Worm (Caenorhabditis elegans) whole organism, L4 larva: Measurements from ENCODE around the gene dsb-3.

Experiments used
- duxl-1 ChIP-seq: sonication (generic microtip); optimal IDR thresholded peaks from 2 replicates; lab custom pipeline; 2016; ENCODE audit warnings: mild to moderate bottlenecking, missing genetic modification characterization, moderate library complexity, missing compliant biosample characterization; ENCODE audit not compliant: poor library complexity
- mdl-1 ChIP-seq, 2 experiments: fragments of 150-350 bp in 1 of 2; sonication (generic microtip) in 1 of 2; optimal IDR thresholded peaks; 2 replicates each; lab custom pipeline; 2014 to 2017; ENCODE audit warnings: missing biosample characterization in 2 of 2, missing genetic modification characterization in 2 of 2
- nhr-11 ChIP-seq: fragments of 150-350 bp; optimal IDR thresholded peaks from 2 replicates; lab custom pipeline; 2014; ENCODE audit warnings: missing biosample characterization, missing genetic modification characterization
- saeg-2 ChIP-seq: fragments of 200-800 bp; sonication (Bioruptor generic); IDR thresholded peaks from 2 replicates; pipeline ENCODE4 v1.3.6; 2022; ENCODE audit warnings: missing genetic modification reagents, missing genetic modification characterization, missing compliant biosample characterization
- snpc-4 ChIP-seq: fragments of 150-350 bp; optimal IDR thresholded peaks from 2 replicates; lab custom pipeline; 2014; ENCODE audit warnings: missing biosample characterization, missing genetic modification characterization
- unc-130 ChIP-seq: sonication (generic microtip); optimal IDR thresholded peaks from 2 replicates; lab custom pipeline; 2016; ENCODE audit warnings: missing genetic modification reagents, missing genetic modification characterization, missing compliant biosample characterization
- ztf-11 ChIP-seq: fragments of 150-350 bp; optimal IDR thresholded peaks from 2 replicates; lab custom pipeline; 2014; ENCODE audit warnings: missing biosample characterization, missing genetic modification characterization

DNA sequence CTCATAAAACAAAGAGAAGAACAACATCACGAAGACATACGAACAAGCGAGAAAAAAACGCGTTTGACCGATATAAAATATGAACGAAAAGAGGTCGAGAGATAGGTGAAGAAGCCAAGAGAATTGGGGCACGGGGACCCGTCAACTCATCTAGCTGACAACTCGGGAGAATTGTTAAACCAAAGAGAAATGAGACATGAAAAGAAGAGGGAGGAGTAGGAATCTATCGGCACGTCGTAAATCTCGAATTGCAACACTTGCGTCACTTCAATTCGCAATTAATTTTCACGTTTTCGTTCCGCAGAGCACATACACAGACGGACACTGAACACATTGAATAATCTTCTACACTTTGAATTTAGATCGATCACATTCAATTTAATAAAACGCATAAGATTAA is 35.9 kb downstream of the dsb-3 start:
- TF ChIP-seq nhr-11 (no peak), duxl-1 (tag; lab: Kevin White, UChicago) (no peak), mdl-1 (tag; optimal IDR thresholded peaks at IDR 0.05; lab: Kevin White, UChicago) (no peak), snpc-4 (no peak), ztf-11 (tag; lab: Kevin White, UChicago) (no peak), saeg-2 (GFP tag; lab: Robert Waterston, UW) (no peak), unc-130 (GFP tag; lab: Kevin White, UChicago) (no peak)
